Worm (Caenorhabditis elegans) whole organism, L4/young adult: ENCODE measurements around the gene gcy-36.

Experiments used
- W03F9.2 ChIP-seq: fragments of 150-350 bp; optimal IDR thresholded peaks from 2 replicates; lab custom pipeline; 2014; ENCODE audit warnings: missing biosample characterization, missing genetic modification characterization
- dao-5 ChIP-seq: sonication (generic microtip); optimal IDR thresholded peaks from 2 replicates; lab custom pipeline; 2016; ENCODE audit warnings: missing genotype, missing genetic modification characterization, moderate library complexity, missing compliant biosample characterization
- him-1 ChIP-seq: sonication (generic microtip); optimal IDR thresholded peaks from 2 replicates; lab custom pipeline; 2016; ENCODE audit warnings: missing genotype, missing genetic modification reagents, missing genetic modification characterization, missing compliant biosample characterization

DNA sequence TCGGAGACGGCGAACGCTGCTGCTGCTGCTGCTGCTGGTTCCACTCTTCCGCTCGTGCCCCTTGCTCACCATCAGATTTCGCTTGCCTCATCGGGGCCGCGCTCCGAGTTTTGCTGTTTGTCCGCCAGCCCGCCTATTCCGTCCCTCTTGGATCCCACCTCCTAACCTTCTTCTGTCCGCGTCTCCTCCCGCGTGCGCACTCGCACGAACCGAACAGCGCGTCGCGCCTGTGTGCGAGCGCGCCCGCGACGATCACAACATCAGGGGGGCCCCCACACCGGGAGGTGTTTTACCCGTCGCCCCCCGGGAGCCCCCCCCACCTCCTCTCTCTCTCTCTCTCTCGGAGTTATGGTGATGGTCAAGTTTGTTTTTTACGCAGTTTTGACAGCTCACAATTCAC is 37.0 kb downstream of the gcy-36 start:
- TF ChIP-seq W03F9.2 (tag; lab: Kevin White, UChicago): no peak
- TF ChIP-seq dao-5 (tag; lab: Kevin White, UChicago): no peak
- TF ChIP-seq him-1: no peak
